Fruit fly (Drosophila melanogaster) whole organism, embryonic: Measurements from ENCODE around the gene MCTS1.

Experiments
- Abd-B ChIP-seq: fragments of 200-800 bp; sonication (Bioruptor generic); optimal IDR thresholded peaks from 2 replicates; lab custom pipeline; 2018; ENCODE audit warnings: missing biosample characterization, mild to moderate bottlenecking, missing genetic modification characterization, moderate library complexity
- Awh ChIP-seq: fragments of 200-800 bp; sonication (Bioruptor generic); IDR thresholded peaks from 2 replicates; pipeline ENCODE4, ENCODE4 v1.3.6; 2022; ENCODE audit warnings: missing biosample characterization, missing genetic modification characterization
- CG10543 ChIP-seq: fragments of 200-800 bp; sonication (Bioruptor generic); optimal IDR thresholded peaks from 3 replicates; lab custom pipeline; 2017; ENCODE audit warnings: missing biosample characterization, mild to moderate bottlenecking, missing genetic modification characterization, moderate library complexity
- CG11398 ChIP-seq: fragments of 200-800 bp; sonication (Bioruptor generic); optimal IDR thresholded peaks from 2 replicates; lab custom pipeline; 2016; ENCODE audit warnings: missing biosample characterization, missing genetic modification characterization
- CG11695 ChIP-seq: fragments of 200-800 bp; sonication (Bioruptor generic); IDR thresholded peaks from 3 replicates; pipeline ENCODE4 v1.3.6; 2022; ENCODE audit warnings: missing biosample characterization, missing genetic modification characterization
- CG11723 ChIP-seq: fragments of 200-800 bp; sonication (Bioruptor generic); optimal IDR thresholded peaks from 2 replicates; lab custom pipeline; 2017; ENCODE audit warnings: missing biosample characterization, mild to moderate bottlenecking, missing genetic modification characterization
- CG12299 ChIP-seq: fragments of 200-800 bp; sonication (Bioruptor generic); optimal IDR thresholded peaks from 2 replicates; lab custom pipeline; 2018; ENCODE audit warnings: missing biosample characterization, mild to moderate bottlenecking, missing genetic modification characterization
- CG12659 ChIP-seq: fragments of 200-800 bp; sonication (Bioruptor generic); optimal IDR thresholded peaks from 3 replicates; lab custom pipeline; 2017; ENCODE audit warnings: mild to moderate bottlenecking, missing biosample characterization, missing genetic modification reagents, missing genetic modification characterization
- CG13287 ChIP-seq: fragments of 200-800 bp; sonication (Bioruptor generic); IDR thresholded peaks from 2 replicates; pipeline ENCODE4 v1.3.6; 2022; ENCODE audit warnings: missing biosample characterization, missing genetic modification characterization; ENCODE audit not compliant: partially characterized antibody
- CG13624 ChIP-seq: fragments of 200-800 bp; sonication (Bioruptor generic); optimal IDR thresholded peaks from 2 replicates; lab custom pipeline; 2016; ENCODE audit warnings: missing biosample characterization, missing genetic modification characterization
- CG15011 ChIP-seq: fragments of 200-800 bp; sonication (Bioruptor generic); optimal IDR thresholded peaks from 3 replicates; lab custom pipeline; 2018; ENCODE audit warnings: missing biosample characterization, mild to moderate bottlenecking, missing genetic modification characterization
- CG17328 ChIP-seq: fragments of 200-800 bp; sonication (Bioruptor generic); IDR thresholded peaks from 2 replicates; pipeline ENCODE4 v1.3.6; 2022; ENCODE audit warnings: missing biosample characterization, missing genetic modification characterization
- CG31388 ChIP-seq: fragments of 200-800 bp; sonication (Bioruptor generic); optimal IDR thresholded peaks from 2 replicates; lab custom pipeline; 2016; ENCODE audit warnings: missing biosample characterization, missing genetic modification characterization
- CG3281 ChIP-seq: fragments of 200-800 bp; sonication (Bioruptor generic); optimal IDR thresholded peaks from 3 replicates; lab custom pipeline; 2017; ENCODE audit warnings: missing biosample characterization, mild to moderate bottlenecking, missing genetic modification characterization
- CG4404 ChIP-seq: fragments of 200-800 bp; sonication (Bioruptor generic); IDR thresholded peaks from 2 replicates; pipeline ENCODE4 v1.3.6; 2022; ENCODE audit warnings: missing biosample characterization, missing genetic modification characterization
- CG4424 ChIP-seq: fragments of 200-800 bp; sonication (Bioruptor generic); optimal IDR thresholded peaks from 3 replicates; lab custom pipeline; 2016; ENCODE audit warnings: missing biosample characterization, missing genetic modification characterization
- CG4617 ChIP-seq: fragments of 200-800 bp; sonication (Bioruptor generic); optimal IDR thresholded peaks from 3 replicates; lab custom pipeline; 2016; ENCODE audit warnings: missing biosample characterization, missing genetic modification characterization, borderline replicate concordance
- CrebB ChIP-seq: fragments of 200-800 bp; sonication (Bioruptor generic); optimal IDR thresholded peaks from 3 replicates; lab custom pipeline; 2018; ENCODE audit warnings: missing biosample characterization, mild to moderate bottlenecking, missing genetic modification characterization
- Drgx ChIP-seq: fragments of 200-800 bp; sonication (Bioruptor generic); IDR thresholded peaks from 2 replicates; pipeline ENCODE4 v1.3.6; 2022; ENCODE audit warnings: missing biosample characterization, missing genetic modification characterization
- GATAe ChIP-seq: fragments of 200-800 bp; sonication (Bioruptor generic); conservative IDR thresholded peaks from 2 replicates; pipeline ENCODE4 v1.3.6; 2022; ENCODE audit warnings: missing biosample characterization, missing genetic modification characterization
- HLH3B ChIP-seq: fragments of 200-800 bp; sonication (Bioruptor generic); IDR thresholded peaks from 2 replicates; pipeline ENCODE4 v1.3.6; 2022; ENCODE audit warnings: missing biosample characterization, missing genetic modification characterization
- Hmr ChIP-seq: fragments of 200-800 bp; sonication (Bioruptor generic); optimal IDR thresholded peaks from 3 replicates; lab custom pipeline; 2017; ENCODE audit warnings: mild to moderate bottlenecking, missing biosample characterization, missing genetic modification reagents, missing genetic modification characterization
- Hsf ChIP-seq: fragments of 200-800 bp; sonication (Bioruptor generic); optimal IDR thresholded peaks from 3 replicates; lab custom pipeline; 2016; ENCODE audit warnings: missing biosample characterization, missing genetic modification characterization
- Lhr ChIP-seq: fragments of 200-800 bp; sonication (Bioruptor generic); optimal IDR thresholded peaks from 3 replicates; lab custom pipeline; 2017; ENCODE audit warnings: mild to moderate bottlenecking, missing biosample characterization, missing genetic modification reagents, missing genetic modification characterization
- Oli ChIP-seq: fragments of 200-800 bp; sonication (Bioruptor generic); optimal IDR thresholded peaks from 2 replicates; lab custom pipeline; 2018; ENCODE audit warnings: missing biosample characterization, mild to moderate bottlenecking, missing genetic modification characterization, moderate library complexity
- PHDP ChIP-seq: fragments of 200-800 bp; sonication (Bioruptor generic); optimal IDR thresholded peaks from 3 replicates; lab custom pipeline; 2018; ENCODE audit warnings: missing biosample characterization, mild to moderate bottlenecking, missing genetic modification characterization, moderate library complexity
- Scr ChIP-seq: fragments of 200-800 bp; sonication (Bioruptor generic); IDR thresholded peaks from 2 replicates; pipeline ENCODE4 v1.3.6; 2022; ENCODE audit warnings: missing biosample characterization, missing genetic modification characterization; ENCODE audit not compliant: partially characterized antibody
- Sox102F ChIP-seq: fragments of 200-800 bp; sonication (Bioruptor generic); optimal IDR thresholded peaks from 2 replicates; lab custom pipeline; 2018; ENCODE audit warnings: missing biosample characterization, mild to moderate bottlenecking, missing genetic modification characterization, moderate library complexity
- Spps ChIP-seq: fragments of 200-800 bp; sonication (Bioruptor generic); optimal IDR thresholded peaks from 2 replicates; lab custom pipeline; 2018; ENCODE audit warnings: missing biosample characterization, mild to moderate bottlenecking, missing genetic modification characterization
- abd-A ChIP-seq: fragments of 200-800 bp; sonication (Bioruptor generic); optimal IDR thresholded peaks from 3 replicates; lab custom pipeline; 2019; ENCODE audit warnings: missing biosample characterization, mild to moderate bottlenecking, missing genetic modification characterization, moderate library complexity
- ac ChIP-seq: fragments of 200-800 bp; sonication (Bioruptor generic); optimal IDR thresholded peaks from 3 replicates; lab custom pipeline; 2017; ENCODE audit warnings: missing biosample characterization, mild to moderate bottlenecking, missing genetic modification characterization
- ase ChIP-seq: fragments of 200-800 bp; sonication (Bioruptor generic); IDR thresholded peaks from 3 replicates; pipeline ENCODE4 v1.3.6; 2022; ENCODE audit warnings: missing biosample characterization, missing genetic modification characterization
- bowl ChIP-seq: fragments of 200-800 bp; sonication (Bioruptor generic); IDR thresholded peaks from 2 replicates; pipeline ENCODE4 v1.3.6; 2022; ENCODE audit warnings: missing biosample characterization, missing genetic modification characterization
- corto ChIP-seq: fragments of 200-800 bp; sonication (Bioruptor generic); optimal IDR thresholded peaks from 2 replicates; lab custom pipeline; 2016; ENCODE audit warnings: missing biosample characterization, mild to moderate bottlenecking, missing genetic modification characterization, moderate library complexity
- fru ChIP-seq: fragments of >200 bp; optimal IDR thresholded peaks from 2 replicates; lab custom pipeline; 2017
- gce ChIP-seq: fragments of 200-800 bp; sonication (Bioruptor generic); IDR thresholded peaks from 3 replicates; pipeline ENCODE4 v1.3.6; 2022; ENCODE audit warnings: missing biosample characterization, missing genetic modification characterization
- gem ChIP-seq: fragments of 200-800 bp; sonication (Bioruptor generic); optimal IDR thresholded peaks from 2 replicates; lab custom pipeline; 2019; ENCODE audit warnings: missing biosample characterization, mild to moderate bottlenecking, missing genetic modification characterization, moderate library complexity
- her ChIP-seq: fragments of 200-800 bp; sonication (Bioruptor generic); optimal IDR thresholded peaks from 2 replicates; lab custom pipeline; 2016; ENCODE audit warnings: missing biosample characterization, missing genetic modification characterization
- hth ChIP-seq: fragments of >200 bp; optimal IDR thresholded peaks from 2 replicates; lab custom pipeline; 2017; ENCODE audit warnings: inconsistent platforms
- klu ChIP-seq: fragments of 200-800 bp; sonication (Bioruptor generic); IDR thresholded peaks from 2 replicates; pipeline ENCODE4 v1.3.6; 2022; ENCODE audit warnings: missing biosample characterization, missing genetic modification characterization
- knrl ChIP-seq: fragments of 200-800 bp; sonication (Bioruptor generic); IDR thresholded peaks from 3 replicates; pipeline ENCODE4 v1.3.6; 2022; ENCODE audit warnings: missing biosample characterization, missing genetic modification characterization; ENCODE audit not compliant: partially characterized antibody
- onecut ChIP-seq: fragments of 200-800 bp; sonication (Bioruptor generic); IDR thresholded peaks from 2 replicates; pipeline ENCODE4 v1.3.6; 2022; ENCODE audit warnings: missing biosample characterization, missing genetic modification characterization
- scrt ChIP-seq: fragments of 200-800 bp; sonication (Bioruptor generic); optimal IDR thresholded peaks from 2 replicates; lab custom pipeline; 2018; ENCODE audit warnings: missing biosample characterization, mild to moderate bottlenecking, missing genetic modification characterization, moderate library complexity
- sima ChIP-seq: fragments of 200-800 bp; sonication (Bioruptor generic); optimal IDR thresholded peaks from 2 replicates; lab custom pipeline; 2016; ENCODE audit warnings: missing biosample characterization, missing genetic modification characterization
- slp2 ChIP-seq: fragments of 200-800 bp; sonication (Bioruptor generic); optimal IDR thresholded peaks from 2 replicates; lab custom pipeline; 2016; ENCODE audit warnings: missing biosample characterization, missing genetic modification characterization
- so ChIP-seq: fragments of 200-800 bp; sonication (Bioruptor generic); IDR thresholded peaks from 3 replicates; pipeline ENCODE4 v1.3.6; 2022; ENCODE audit warnings: missing biosample characterization, missing genetic modification characterization
- tll ChIP-seq, 2 experiments: fragments of 200-800 bp in 1 of 2; fragments of >200 bp in 1 of 2; sonication (Bioruptor generic) in 1 of 2; optimal IDR thresholded peaks; 2 replicates each; lab custom pipeline; 2017 to 2019; ENCODE audit warnings: missing biosample characterization in 2 of 2, missing genetic modification characterization in 2 of 2, mild to moderate bottlenecking in 1 of 2, moderate library complexity in 1 of 2
- tna ChIP-seq: fragments of 200-800 bp; sonication (Bioruptor generic); IDR thresholded peaks from 2 replicates; pipeline ENCODE4 v1.3.6; 2022; ENCODE audit warnings: missing biosample characterization, missing genetic modification characterization; ENCODE audit not compliant: partially characterized antibody
- tup ChIP-seq: fragments of 200-800 bp; sonication (Bioruptor generic); optimal IDR thresholded peaks from 2 replicates; lab custom pipeline; 2016; ENCODE audit warnings: missing biosample characterization, mild to moderate bottlenecking, missing genetic modification characterization, moderate library complexity
- tx ChIP-seq: fragments of 200-800 bp; sonication (Bioruptor generic); optimal IDR thresholded peaks from 2 replicates; lab custom pipeline; 2016; ENCODE audit warnings: missing biosample characterization, missing genetic modification characterization

Gene MCTS1

dm6 chrX:6067281-6068008 lies 29.8 kb downstream of the MCTS1 start, which contains the start of gene CG5928 (continued):
- TF ChIP-seq Lhr (GFP tag; lab: Kevin White, UChicago) (no peak), Scr (GFP tag; lab: Robert Waterston, UW) (no peak), CG31388 (GFP tag; lab: Kevin White, UChicago) (no peak), Sox102F (peak; percentile 48), GATAe (GFP tag; lab: Robert Waterston, UW) (no peak), onecut (GFP tag; lab: Robert Waterston, UW) (no peak), CG13624 (no peak), tll (GFP tag; optimal IDR thresholded peaks at IDR 0.05; lab: Kevin White, UChicago) (no peak), Abd-B (GFP tag; lab: Kevin White, UChicago) (peak; percentile 51), hth (no peak), Spps (no peak), knrl (GFP tag; lab: Robert Waterston, UW) (no peak), Hmr (GFP tag; lab: Kevin White, UChicago) (no peak), CG11723 (GFP tag; lab: Kevin White, UChicago) (no peak), CrebB (no peak), abd-A (tag; lab: Kevin White, UChicago) (no peak), fru (no peak), CG12659 (GFP tag; lab: Kevin White, UChicago) (peak; percentile 1), CG15011 (GFP tag; lab: Kevin White, UChicago) (no peak), CG17328 (GFP tag; lab: Robert Waterston, UW) (no peak), sima (no peak), scrt (GFP tag; lab: Kevin White, UChicago) (peak; percentile 8), Drgx (GFP tag; lab: Robert Waterston, UW) (no peak), CG12299 (tag; lab: Kevin White, UChicago) (no peak), klu (GFP tag; lab: Robert Waterston, UW) (no peak), Oli (tag; lab: Kevin White, UChicago) (peak; percentile 52), so (GFP tag; lab: Robert Waterston, UW) (peak; percentile 53; the same call in 1 of the 3 replicates), CG10543 (no peak), ase (GFP tag; lab: Robert Waterston, UW) (no peak), CG11695 (GFP tag; lab: Robert Waterston, UW) (peak; percentile 48; the same call in 2 of the 3 replicates), CG11398 (GFP tag; lab: Kevin White, UChicago) (no peak), PHDP (tag; lab: Kevin White, UChicago) (peak; percentile 17), ac (no peak), slp2 (GFP tag; lab: Kevin White, UChicago) (no peak), CG4617 (no peak), Awh (GFP tag; lab: Robert Waterston, UW) (no peak), gem (tag; lab: Kevin White, UChicago) (peak; percentile 63), tna (GFP tag; lab: Robert Waterston, UW) (no peak), HLH3B (GFP tag; lab: Robert Waterston, UW) (peak; percentile 50; the same call in 1 of the 2 replicates), bowl (GFP tag; lab: Robert Waterston, UW) (no peak), CG4404 (GFP tag; lab: Robert Waterston, UW) (no peak), her (GFP tag; lab: Kevin White, UChicago) (no peak), Hsf (GFP tag; lab: Kevin White, UChicago) (no peak), CG3281 (GFP tag; lab: Kevin White, UChicago) (peak; percentile 25), corto (GFP tag; lab: Kevin White, UChicago) (no peak), tup (no peak), CG13287 (GFP tag; lab: Robert Waterston, UW) (no peak), gce (GFP tag; lab: Robert Waterston, UW) (no peak), CG4424 (GFP tag; lab: Kevin White, UChicago) (peak; percentile 38), tx (no peak)
